Worm (Caenorhabditis elegans) whole organism, L4 larva: ENCODE data around the gene K10B2.4.

ENCODE experiments used
- F10B5.3 ChIP-seq: sonication (generic microtip); optimal IDR thresholded peaks from 2 replicates; lab custom pipeline; 2016; ENCODE audit warnings: mild to moderate bottlenecking, missing genetic modification characterization, missing compliant biosample characterization
- F26F4.8 ChIP-seq: fragments of 200-800 bp; sonication (Bioruptor generic); conservative IDR thresholded peaks from 2 replicates; pipeline ENCODE4 v1.3.6; 2022; ENCODE audit warnings: missing genetic modification characterization, missing compliant biosample characterization
- T20F7.1 ChIP-seq: fragments of 200-800 bp; sonication (Bioruptor generic); optimal IDR thresholded peaks from 2 replicates; lab custom pipeline; 2018; ENCODE audit warnings: mild to moderate bottlenecking, missing genetic modification characterization, missing compliant biosample characterization
- ZK337.2 ChIP-seq: fragments of 200-800 bp; sonication (Bioruptor generic); IDR thresholded peaks from 2 replicates; pipeline ENCODE4 v1.3.6; 2022; ENCODE audit warnings: missing genetic modification reagents, missing genetic modification characterization, missing compliant biosample characterization
- aha-1 ChIP-seq: fragments of 150-350 bp; peaks from one replicate; lab custom pipeline; 2014; ENCODE audit warnings: missing biosample characterization, missing genetic modification characterization
- ceh-20 ChIP-seq: fragments of 200-800 bp; sonication (Bioruptor generic); IDR thresholded peaks from 2 replicates; pipeline ENCODE4 v1.3.6; 2022; ENCODE audit warnings: missing genetic modification reagents, missing genetic modification characterization, missing compliant biosample characterization
- ctbp-1 ChIP-seq: fragments of 200-800 bp; sonication (Bioruptor generic); IDR thresholded peaks from 2 replicates; pipeline ENCODE4 v1.3.6; 2022; ENCODE audit warnings: missing genetic modification reagents, missing genetic modification characterization, missing compliant biosample characterization
- daf-19 ChIP-seq: fragments of 200-800 bp; sonication (Bioruptor generic); conservative IDR thresholded peaks from 2 replicates; pipeline ENCODE4 v1.3.6; 2022; ENCODE audit warnings: missing genetic modification characterization, missing compliant biosample characterization
- dmd-6 ChIP-seq: fragments of 200-800 bp; sonication (Bioruptor generic); IDR thresholded peaks from 2 replicates; pipeline ENCODE4 v1.3.6; 2022; ENCODE audit warnings: missing genetic modification reagents, missing genetic modification characterization, missing compliant biosample characterization
- dmd-9 ChIP-seq: fragments of 200-800 bp; sonication (Bioruptor generic); IDR thresholded peaks from 2 replicates; pipeline ENCODE4 v1.3.6; 2022; ENCODE audit warnings: missing genetic modification reagents, missing genetic modification characterization, missing compliant biosample characterization
- duxl-1 ChIP-seq: sonication (generic microtip); optimal IDR thresholded peaks from 2 replicates; lab custom pipeline; 2016; ENCODE audit warnings: mild to moderate bottlenecking, missing genetic modification characterization, moderate library complexity, missing compliant biosample characterization; ENCODE audit not compliant: poor library complexity
- dve-1 ChIP-seq: sonication (generic microtip); optimal IDR thresholded peaks from 2 replicates; lab custom pipeline; 2017; ENCODE audit warnings: antibody characterized with exemption, mild to moderate bottlenecking, missing genetic modification characterization, missing compliant biosample characterization; ENCODE audit not compliant: insufficient read depth
- egl-27 ChIP-seq: sonication (generic microtip); optimal IDR thresholded peaks from 3 replicates; lab custom pipeline; 2017; ENCODE audit warnings: missing biosample characterization, missing genetic modification reagents, missing genetic modification characterization
- egl-43 ChIP-seq: fragments of 200-800 bp; sonication (Bioruptor generic); IDR thresholded peaks from 2 replicates; pipeline ENCODE4 v1.3.6; 2022; ENCODE audit warnings: missing genetic modification reagents, missing genetic modification characterization, missing compliant biosample characterization
- gei-8 ChIP-seq: fragments of 200-800 bp; sonication (Bioruptor generic); optimal IDR thresholded peaks from 2 replicates; lab custom pipeline; 2018; ENCODE audit warnings: mild to moderate bottlenecking, missing genetic modification characterization, missing compliant biosample characterization
- hif-1 ChIP-seq, 2 experiments: sonication (generic microtip); optimal IDR thresholded peaks; 2 replicates each; lab custom pipeline; 2016 to 2017; ENCODE audit warnings: missing compliant biosample characterization in 2 of 2, missing genetic modification characterization in 2 of 2, missing genetic modification reagents in 2 of 2, missing genotype in 2 of 2, mild to moderate bottlenecking in 1 of 2
- hlh-11 ChIP-seq: fragments of 200-800 bp; sonication (Bioruptor generic); optimal IDR thresholded peaks from 2 replicates; lab custom pipeline; 2018; ENCODE audit warnings: mild to moderate bottlenecking, missing genetic modification characterization, missing compliant biosample characterization
- hmg-1.1 ChIP-seq: fragments of 200-800 bp; sonication (Bioruptor generic); IDR thresholded peaks from 2 replicates; pipeline ENCODE4 v1.3.6; 2022; ENCODE audit warnings: missing genetic modification reagents, missing genetic modification characterization, missing compliant biosample characterization
- lim-7 ChIP-seq: fragments of 200-800 bp; sonication (Bioruptor generic); IDR thresholded peaks from 2 replicates; pipeline ENCODE4 v1.3.6; 2022; ENCODE audit warnings: missing genetic modification characterization, missing compliant biosample characterization
- lin-1 ChIP-seq: fragments of 200-800 bp; sonication (Bioruptor generic); IDR thresholded peaks from 2 replicates; pipeline ENCODE4 v1.3.6; 2022; ENCODE audit warnings: missing genetic modification reagents, missing genetic modification characterization, missing compliant biosample characterization
- lin-13 ChIP-seq: fragments of 150-350 bp; optimal IDR thresholded peaks from 2 replicates; lab custom pipeline; 2014; ENCODE audit warnings: missing biosample characterization, missing genetic modification reagents, missing genetic modification characterization
- lin-29 ChIP-seq: fragments of 200-800 bp; sonication (Bioruptor generic); IDR thresholded peaks from 2 replicates; pipeline ENCODE4 v1.3.6; 2022; ENCODE audit warnings: missing genetic modification reagents, missing genetic modification characterization, missing compliant biosample characterization
- lir-3 ChIP-seq: sonication (generic microtip); optimal IDR thresholded peaks from 2 replicates; lab custom pipeline; 2016; ENCODE audit warnings: mild to moderate bottlenecking, missing genetic modification characterization, missing compliant biosample characterization
- madf-9 ChIP-seq: fragments of 200-800 bp; sonication (Bioruptor generic); conservative IDR thresholded peaks from 2 replicates; pipeline ENCODE4 v1.3.6; 2022; ENCODE audit warnings: missing genetic modification reagents, missing genetic modification characterization, missing compliant biosample characterization
- mep-1 ChIP-seq: fragments of 150-350 bp; sonication (generic microtip); optimal IDR thresholded peaks from 3 replicates; lab custom pipeline; 2014; ENCODE audit warnings: missing biosample characterization, missing genetic modification characterization
- mes-2 ChIP-seq: sonication (generic microtip); optimal IDR thresholded peaks from 2 replicates; lab custom pipeline; 2016; ENCODE audit warnings: missing genotype, mild to moderate bottlenecking, missing genetic modification characterization, missing compliant biosample characterization; ENCODE audit not compliant: poor library complexity, severe bottlenecking
- mxl-3 ChIP-seq: fragments of 200-800 bp; sonication (Bioruptor generic); optimal IDR thresholded peaks from 2 replicates; lab custom pipeline; 2018; ENCODE audit warnings: mild to moderate bottlenecking, missing genetic modification characterization, missing compliant biosample characterization
- nhr-11 ChIP-seq: fragments of 150-350 bp; optimal IDR thresholded peaks from 2 replicates; lab custom pipeline; 2014; ENCODE audit warnings: missing biosample characterization, missing genetic modification characterization
- nhr-28 ChIP-seq: fragments of 150-350 bp; optimal IDR thresholded peaks from 2 replicates; lab custom pipeline; 2014; ENCODE audit warnings: missing biosample characterization, missing genetic modification characterization
- nhr-41 ChIP-seq: fragments of 200-800 bp; sonication (Bioruptor generic); IDR thresholded peaks from 2 replicates; pipeline ENCODE4 v1.3.6; 2022; ENCODE audit warnings: missing genetic modification reagents, missing genetic modification characterization, missing compliant biosample characterization
- nhr-42 ChIP-seq: fragments of 200-800 bp; sonication (Bioruptor generic); IDR thresholded peaks from 2 replicates; pipeline ENCODE4 v1.3.6; 2022; ENCODE audit warnings: missing genetic modification characterization, missing compliant biosample characterization
- nhr-6 ChIP-seq: fragments of 150-350 bp; optimal IDR thresholded peaks from 2 replicates; lab custom pipeline; 2014; ENCODE audit warnings: missing biosample characterization, missing genetic modification characterization
- nhr-76 ChIP-seq: fragments of 150-350 bp; optimal IDR thresholded peaks from 2 replicates; lab custom pipeline; 2014; ENCODE audit warnings: missing biosample characterization, missing genetic modification characterization
- php-3 ChIP-seq: fragments of 200-800 bp; sonication (Bioruptor generic); IDR thresholded peaks from 2 replicates; pipeline ENCODE4 v1.3.6; 2022; ENCODE audit warnings: missing genetic modification reagents, missing genetic modification characterization, missing compliant biosample characterization
- pqm-1 ChIP-seq: sonication (generic microtip); optimal IDR thresholded peaks from 2 replicates; lab custom pipeline; 2017; ENCODE audit warnings: missing biosample characterization, missing genetic modification characterization
- rbr-2 ChIP-seq: sonication (generic microtip); optimal IDR thresholded peaks from 2 replicates; lab custom pipeline; 2016; ENCODE audit warnings: missing genotype, missing genetic modification characterization, missing compliant biosample characterization
- skn-1 ChIP-seq: fragments of 150-350 bp; optimal IDR thresholded peaks from 2 replicates; lab custom pipeline; 2014; ENCODE audit warnings: missing biosample characterization, missing genetic modification characterization
- snpc-1.2 ChIP-seq: fragments of 200-800 bp; sonication (Bioruptor generic); IDR thresholded peaks from 2 replicates; pipeline ENCODE4 v1.3.6; 2022; ENCODE audit warnings: missing genetic modification reagents, missing genetic modification characterization, missing compliant biosample characterization
- snpc-4 ChIP-seq: fragments of 150-350 bp; optimal IDR thresholded peaks from 2 replicates; lab custom pipeline; 2014; ENCODE audit warnings: missing biosample characterization, missing genetic modification characterization
- unc-62 ChIP-seq, 3 experiments: fragments of 150-350 bp in 1 of 3; sonication (generic microtip); optimal IDR thresholded peaks in 2 of 3; peaks in 1 of 3; 1 replicate in 1 of 3; 2 replicates in 2 of 3; lab custom pipeline; 2014 to 2017; ENCODE audit warnings: missing biosample characterization in 3 of 3, missing genetic modification characterization in 3 of 3, missing genetic modification reagents in 3 of 3, missing genotype in 1 of 3
- zfp-3 ChIP-seq: fragments of 200-800 bp; sonication (Bioruptor generic); conservative IDR thresholded peaks from 2 replicates; pipeline ENCODE4 v1.3.6; 2022; ENCODE audit warnings: missing genetic modification reagents, missing genetic modification characterization, missing compliant biosample characterization
- zip-2 ChIP-seq: fragments of 150-350 bp; optimal IDR thresholded peaks from 2 replicates; lab custom pipeline; 2014; ENCODE audit warnings: missing biosample characterization, missing genetic modification characterization
- ztf-11 ChIP-seq: fragments of 150-350 bp; optimal IDR thresholded peaks from 2 replicates; lab custom pipeline; 2014; ENCODE audit warnings: missing biosample characterization, missing genetic modification characterization

K10B2.4 gene

DNA sequence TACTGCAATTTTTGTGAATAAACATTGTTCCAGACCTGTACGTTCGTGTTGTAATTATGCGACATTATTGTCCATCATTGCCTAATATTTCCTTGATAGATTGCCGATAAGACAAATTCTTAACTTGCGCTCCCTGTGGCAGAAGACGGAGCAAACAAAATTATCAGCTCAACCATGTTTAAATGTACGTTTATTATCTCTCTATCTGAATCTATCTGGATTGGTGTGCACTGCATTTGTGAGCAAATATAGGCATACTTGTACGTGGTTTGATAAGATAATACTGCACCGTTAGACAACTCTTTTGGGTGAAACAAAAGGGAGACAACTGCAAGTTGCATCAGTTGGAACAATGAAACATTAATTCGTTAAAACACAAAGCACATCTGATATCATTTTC, 33.4 kb downstream of the K10B2.4 start (continued):
- TF ChIP-seq ztf-11 (no peak), hlh-11 (tag; lab: Kevin White, UChicago) (peak; percentile 88), mxl-3 (GFP tag; lab: Kevin White, UChicago) (peak; percentile 70), T20F7.1 (peak; percentile 56), skn-1 (tag; lab: Kevin White, UChicago) (no peak)
- TF ChIP-seq, all 104 proteins: peak for 18

- TF ChIP-seq nhr-28 (tag; lab: Kevin White, UChicago): peak; percentile 24
- peak; percentile 12 for TF ChIP-seq dve-1 (tag; lab: Kevin White, UChicago)
- no peak for TF ChIP-seq lin-1
- peak; percentile 22 for TF ChIP-seq pqm-1 (tag; lab: Kevin White, UChicago)
These were observed 36.7 kb downstream of the K10B2.4 start, which contains the start of gene sma-6 for ce11 chrII:6324086-6324485. Gene sma-6 (plus strand): TSS chrII:6324484.

- TF ChIP-seq lim-7 (GFP tag; lab: Robert Waterston, UW) (no peak), daf-19 (no peak), duxl-1 (no peak), php-3 (GFP tag; lab: Robert Waterston, UW) (no peak), madf-9 (no peak), rbr-2 (no peak), ceh-20 (GFP tag; lab: Robert Waterston, UW) (no peak), dmd-6 (GFP tag; lab: Robert Waterston, UW) (no peak), egl-27 (tag; lab: Kevin White, UChicago) (no peak), dmd-9 (GFP tag; lab: Robert Waterston, UW) (no peak), nhr-76 (tag; lab: Kevin White, UChicago) (no peak), aha-1 (tag; lab: Kevin White, UChicago) (no peak), ctbp-1 (GFP tag; lab: Robert Waterston, UW) (no peak)
These were observed 37.8 kb downstream of the K10B2.4 start, which contains the start of gene C32D5.4 for ce11 chrII:6322979-6323378. Gene C32D5.4 (minus strand): TSS chrII:6323079.

DNA sequence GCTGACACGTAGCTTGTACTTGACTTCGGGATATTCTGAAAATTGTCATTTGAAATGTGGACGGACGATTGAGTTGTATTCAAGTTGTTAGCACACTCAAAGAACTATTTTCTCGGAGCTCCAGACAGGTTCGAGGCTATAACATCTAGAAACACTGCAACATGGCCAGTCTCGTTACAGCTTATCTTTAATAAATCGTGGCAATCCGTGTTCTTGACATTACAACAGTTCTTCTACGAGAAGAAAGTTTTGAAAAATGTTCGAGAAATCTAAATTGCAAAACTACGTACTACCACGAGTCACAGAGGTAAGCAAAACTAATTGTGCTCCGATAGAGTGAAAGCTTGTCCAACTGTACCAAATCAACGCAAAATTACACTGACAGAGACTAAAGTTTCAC, 38.7 kb downstream of the K10B2.4 start:
- TF ChIP-seq snpc-4 (tag; lab: Kevin White, UChicago) (no peak), egl-43 (GFP tag; lab: Robert Waterston, UW) (no peak), mep-1 (no peak), lin-29 (GFP tag; lab: Robert Waterston, UW) (no peak), unc-62 (GFP tag; optimal IDR thresholded peaks at IDR 0.05 in 1 of 2; lab: Kevin White, UChicago) (peak in 1 of 2 experiments; percentile 97), unc-62 (tag; optimal IDR thresholded peaks at IDR 0.05; lab: Kevin White, UChicago) (no peak)

ce11 chrII:6320655-6321388, 39.9 kb downstream of the K10B2.4 start, which contains the start of gene efr-3:
Gene efr-3 (minus strand): TSS chrII:6321159.
- TF ChIP-seq ZK337.2: no peak
- no peak for TF ChIP-seq nhr-11 (tag; lab: Kevin White, UChicago)
- TF ChIP-seq lin-13 (GFP tag; lab: Kevin White, UChicago): no peak
- no peak for TF ChIP-seq madf-9
- no peak for TF ChIP-seq zip-2 (tag; lab: Kevin White, UChicago)
- TF ChIP-seq F26F4.8 (GFP tag; lab: Robert Waterston, UW): no peak
- no peak for TF ChIP-seq gei-8 (GFP tag; lab: Kevin White, UChicago)
- TF ChIP-seq nhr-41: no peak
- no peak for TF ChIP-seq hif-1 (tag; optimal IDR thresholded peaks at IDR 0.05; lab: Kevin White, UChicago)
- no peak for TF ChIP-seq zfp-3 (GFP tag; lab: Robert Waterston, UW)
- no peak for TF ChIP-seq snpc-4 (tag; lab: Kevin White, UChicago)
- TF ChIP-seq snpc-1.2: no peak
- peak; percentile 40 for TF ChIP-seq mes-2 (tag; lab: Kevin White, UChicago)
- no peak for TF ChIP-seq F10B5.3 (tag; lab: Kevin White, UChicago)
- no peak for TF ChIP-seq nhr-42
- TF ChIP-seq T20F7.1: no peak
- TF ChIP-seq rbr-2: peak; percentile 20
- peak; percentile 23 for TF ChIP-seq nhr-6 (tag; lab: Kevin White, UChicago)
- TF ChIP-seq hmg-1.1 (GFP tag; lab: Robert Waterston, UW): 0 out of 2 replicates have a peak, but pooled peaks have one; percentile 16
- TF ChIP-seq aha-1 (tag; lab: Kevin White, UChicago): peak; percentile 88
- TF ChIP-seq lir-3 (tag; lab: Kevin White, UChicago): no peak
- TF ChIP-seq ctbp-1 (GFP tag; lab: Robert Waterston, UW): no peak
- no peak for TF ChIP-seq mep-1
